Worm (Caenorhabditis elegans): ENCODE measurements around the gene Y68A4A.10.
A peak's percentile ranks its signal among the peaks of the same experiment; 100 is the strongest.

Y68A4A.10 gene

ce11 chrV:17251364-17251961, 49.5 kb downstream of the Y68A4A.10 start, which contains the start of gene Y61B8A.6:
Gene Y61B8A.6, plus strand, starts transcription at chrV:17251911.
- no peak for TF ChIP-seq Y75B8A.6 (GFP tag; IDR thresholded peaks at IDR 0.05)
- peak; percentile 73 for TF ChIP-seq set-16 (GFP tag; IDR thresholded peaks at IDR 0.05)
- TF ChIP-seq nhr-42 (GFP tag; IDR thresholded peaks at IDR 0.05), result no peak

All from whole organism, L4 larva.